Worm (Caenorhabditis elegans) whole organism, mixed stage, embryonic: Measurements from ENCODE around the gene F20G2.3.

ENCODE experiments used
- hlh-1 ChIP-seq: fragments of 150-350 bp; optimal IDR thresholded peaks from 2 replicates; lab custom pipeline; 2014; ENCODE audit warnings: missing biosample characterization, missing genetic modification reagents, missing genetic modification characterization
- lsy-2 ChIP-seq: fragments of 150-350 bp; optimal IDR thresholded peaks from 2 replicates; lab custom pipeline; 2014; ENCODE audit warnings: missing biosample characterization, missing genetic modification characterization
- mls-2 ChIP-seq: sonication (generic microtip); optimal IDR thresholded peaks from 2 replicates; lab custom pipeline; 2016; ENCODE audit warnings: mild to moderate bottlenecking, missing genetic modification characterization, moderate library complexity, missing compliant biosample characterization
- nhr-237 ChIP-seq: fragments of 150-350 bp; optimal IDR thresholded peaks from 2 replicates; lab custom pipeline; 2014; ENCODE audit warnings: missing biosample characterization, missing genetic modification characterization
- nhr-28 ChIP-seq: fragments of 150-350 bp; optimal IDR thresholded peaks from 2 replicates; lab custom pipeline; 2014; ENCODE audit warnings: missing biosample characterization, missing genetic modification characterization
- nhr-76 ChIP-seq: sonication (generic microtip); optimal IDR thresholded peaks from 2 replicates; lab custom pipeline; 2017; ENCODE audit warnings: missing biosample characterization, missing genetic modification characterization
- pha-4 ChIP-seq: fragments of 150-350 bp; optimal IDR thresholded peaks from 2 replicates; lab custom pipeline; 2018; ENCODE audit warnings: missing biosample characterization, missing genetic modification reagents, missing genetic modification characterization
- snpc-4 ChIP-seq: fragments of 150-350 bp; optimal IDR thresholded peaks from 2 replicates; lab custom pipeline; 2014; ENCODE audit warnings: missing biosample characterization, missing genetic modification characterization
- unc-62 ChIP-seq: fragments of 150-350 bp; optimal IDR thresholded peaks from 2 replicates; lab custom pipeline; 2014; ENCODE audit warnings: missing biosample characterization, missing genetic modification reagents, missing genetic modification characterization

DNA sequence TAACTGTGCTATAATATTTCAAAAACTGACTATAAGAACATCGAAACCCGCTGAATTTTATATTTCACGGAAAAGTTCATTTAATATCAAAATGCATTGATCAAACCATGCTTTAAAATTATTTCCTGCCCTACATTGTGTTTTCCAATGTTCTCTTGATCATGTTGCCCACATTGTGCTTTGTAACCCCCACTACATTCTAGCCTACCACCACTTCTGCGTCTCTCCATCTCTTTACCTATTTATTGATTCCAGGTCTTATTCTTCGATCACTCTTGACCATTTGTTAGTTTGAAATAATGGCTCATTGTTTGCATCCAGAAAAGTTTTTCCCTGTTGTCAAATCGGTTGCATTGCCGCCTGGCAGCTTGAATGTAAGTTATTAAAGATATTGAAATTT, 13.9 kb upstream of the F20G2.3 start, which contains the start of gene decr-1.1:
- no peak for TF ChIP-seq mls-2 (tag; lab: Kevin White, UChicago)
- TF ChIP-seq unc-62 (GFP tag; lab: Kevin White, UChicago) = no peak
- TF ChIP-seq nhr-76 = no peak
- no peak for TF ChIP-seq hlh-1 (tag; lab: Kevin White, UChicago)
- TF ChIP-seq snpc-4 = no peak
- no peak for TF ChIP-seq lsy-2 (tag; lab: Kevin White, UChicago)
- no peak for TF ChIP-seq nhr-28 (tag; lab: Kevin White, UChicago)
- no peak for TF ChIP-seq pha-4 (tag; lab: Kevin White, UChicago)
- TF ChIP-seq nhr-237 (tag; lab: Kevin White, UChicago) = no peak
